Fruit fly (Drosophila melanogaster) ovary, adult (tissue): Measurements from ENCODE around the gene PSMG1.

Experiments
- CG17801 ChIP-seq: fragments of 200-800 bp; optimal IDR thresholded peaks from 2 replicates; lab custom pipeline; 2019; ENCODE audit warnings: missing biosample characterization, mild to moderate bottlenecking, missing genetic modification characterization, moderate library complexity; ENCODE audit not compliant: partially characterized antibody

The PSMG1 gene

dm6 chr3R:5801703-5802436, 7.8 kb upstream of the PSMG1 start, which contains the start of gene CG11000:
Gene CG11000 (plus strand): TSS chr3R:5802328.
- TF ChIP-seq CG17801 (GFP tag; lab: Kevin White, UChicago): no peak

- TF ChIP-seq CG17801 (GFP tag; lab: Kevin White, UChicago): no peak
Measured at dm6 chr3R:5797709-5798108, 3.6 kb upstream of the PSMG1 start.

dm6 chr3R:5791497-5791896, 2.6 kb downstream of the PSMG1 start, which contains the start of gene Hpf1:
Gene Hpf1 (plus strand): TSS chr3R:5791879.
- peak; percentile 99 for TF ChIP-seq CG17801 (GFP tag; lab: Kevin White, UChicago)

- TF ChIP-seq CG17801 (GFP tag; lab: Kevin White, UChicago): peak; percentile 78
Measured at dm6 chr3R:5789025-5789953, 4.8 kb downstream of the PSMG1 start, which contains the start of the genes Hat1 and Rpn5. Gene Hat1 (minus strand): TSS chr3R:5789384. Gene Rpn5 (plus strand): TSS chr3R:5789493.

- TF ChIP-seq CG17801 (GFP tag; lab: Kevin White, UChicago): no peak
Measured at dm6 chr3R:5781462-5781861, 12.7 kb downstream of the PSMG1 start, which contains the start of gene kat-60L1. Gene kat-60L1 (plus strand): TSS chr3R:5781762.

dm6 chr3R:5780976-5781375, 13.1 kb downstream of the PSMG1 start, which contains the start of gene CG2082:
Gene CG2082 (minus strand): TSS chr3R:5781076.
- TF ChIP-seq CG17801 (GFP tag; lab: Kevin White, UChicago): no peak

dm6 chr3R:5778731-5779593, 15.2 kb downstream of the PSMG1 start, which contains the start of gene jagn:
Gene jagn (plus strand): TSS chr3R:5779315.
- peak; percentile 50 for TF ChIP-seq CG17801 (GFP tag; lab: Kevin White, UChicago)

- TF ChIP-seq CG17801 (GFP tag; lab: Kevin White, UChicago): no peak
Measured at dm6 chr3R:5772433-5772832, 21.7 kb downstream of the PSMG1 start.

- no peak for TF ChIP-seq CG17801 (GFP tag; lab: Kevin White, UChicago)
Measured at dm6 chr3R:5771614-5772202, 22.4 kb downstream of the PSMG1 start.

dm6 chr3R:5760980-5761379, 33.1 kb downstream of the PSMG1 start:
- no peak for TF ChIP-seq CG17801 (GFP tag; lab: Kevin White, UChicago)

dm6 chr3R:5758624-5759209, 35.4 kb downstream of the PSMG1 start, which contains the start of gene Sec8:
Gene Sec8 (minus strand): TSS chr3R:5758997.
- peak; percentile 31 for TF ChIP-seq CG17801 (GFP tag; lab: Kevin White, UChicago)

dm6 chr3R:5754594-5754993, 39.5 kb downstream of the PSMG1 start, which contains the start of gene Dcps:
Gene Dcps (minus strand): TSS chr3R:5754774.
- no peak for TF ChIP-seq CG17801 (GFP tag; lab: Kevin White, UChicago)

dm6 chr3R:5746646-5747045, 47.5 kb downstream of the PSMG1 start:
- no peak for TF ChIP-seq CG17801 (GFP tag; lab: Kevin White, UChicago)
